Fruit fly (Drosophila melanogaster) whole organism, wandering third instar larva: ENCODE results near the gene tty.

Experiments
- Sp1 ChIP-seq: fragments of 200-800 bp; sonication (Bioruptor generic); optimal IDR thresholded peaks from 3 replicates; lab custom pipeline; 2019; ENCODE audit warnings: missing biosample characterization, mild to moderate bottlenecking, missing genetic modification characterization, moderate library complexity
- Vsx2 ChIP-seq: fragments of 200-300, 225-300 bp; sonication (Bioruptor generic); optimal IDR thresholded peaks from 2 replicates; lab custom pipeline; 2018; ENCODE audit warnings: missing biosample characterization, missing genetic modification characterization; ENCODE audit not compliant: partially characterized antibody
- brk ChIP-seq: fragments of 200-800 bp; sonication (Bioruptor generic); optimal IDR thresholded peaks from 2 replicates; lab custom pipeline; 2016; ENCODE audit warnings: missing biosample characterization, mild to moderate bottlenecking, missing genetic modification characterization
- dsf ChIP-seq: sonication (Bioruptor generic); optimal IDR thresholded peaks from 2 replicates; lab custom pipeline; 2016; ENCODE audit warnings: missing biosample characterization, missing genetic modification characterization, borderline replicate concordance
- ey ChIP-seq: fragments of 200-800 bp; sonication (Bioruptor generic); optimal IDR thresholded peaks from 2 replicates; lab custom pipeline; 2016; ENCODE audit warnings: missing biosample characterization, missing genetic modification characterization
- foxo ChIP-seq, 2 experiments: fragments of 200-800 bp; sonication (Bioruptor generic); optimal IDR thresholded peaks; 2 replicates in 1 of 2; 3 replicates in 1 of 2; lab custom pipeline; 2016 to 2017; ENCODE audit warnings: missing biosample characterization in 2 of 2, missing genetic modification characterization in 2 of 2
- fru ChIP-seq: fragments of 200-800 bp; sonication (Bioruptor generic); optimal IDR thresholded peaks from 3 replicates; lab custom pipeline; 2016; ENCODE audit warnings: missing biosample characterization, mild to moderate bottlenecking, missing genetic modification characterization
- h ChIP-seq: fragments of 200-800 bp; sonication (Bioruptor generic); optimal IDR thresholded peaks from 3 replicates; lab custom pipeline; 2016; ENCODE audit warnings: missing biosample characterization, mild to moderate bottlenecking, missing genetic modification characterization
- tai ChIP-seq: sonication (Bioruptor generic); optimal IDR thresholded peaks from 2 replicates; lab custom pipeline; 2016; ENCODE audit warnings: missing biosample characterization, missing genetic modification characterization
- woc ChIP-seq: sonication (Bioruptor generic); optimal IDR thresholded peaks from 2 replicates; lab custom pipeline; 2016; ENCODE audit warnings: missing biosample characterization, mild to moderate bottlenecking, missing genetic modification characterization

tty gene

dm6 chrX:21280629-21281028, 58.8 kb downstream of the tty start:
- TF ChIP-seq fru (GFP tag; lab: Kevin White, UChicago) (no peak), h (GFP tag; lab: Kevin White, UChicago) (peak; percentile 21), foxo (GFP tag; optimal IDR thresholded peaks at IDR 0.05; lab: Kevin White, UChicago) (peak in 1 of 2 experiments; percentile 6), ey (GFP tag; lab: Kevin White, UChicago) (peak; percentile 30), Sp1 (GFP tag; lab: Kevin White, UChicago) (peak; percentile 36), brk (peak; percentile 32), Vsx2 (GFP tag; lab: Kevin White, UChicago) (no peak), tai (GFP tag; lab: Kevin White, UChicago) (peak; percentile 50)

dm6 chrX:21279311-21279890, 60.1 kb downstream of the tty start:
- no peak for TF ChIP-seq dsf
- peak in 1 of 2 experiments; percentile 1 for TF ChIP-seq foxo (GFP tag; optimal IDR thresholded peaks at IDR 0.05; lab: Kevin White, UChicago)
- TF ChIP-seq woc = no peak
- TF ChIP-seq brk = no peak
